Fruit fly (Drosophila melanogaster): Measurements from ENCODE around the gene CG6415.

DNA sequence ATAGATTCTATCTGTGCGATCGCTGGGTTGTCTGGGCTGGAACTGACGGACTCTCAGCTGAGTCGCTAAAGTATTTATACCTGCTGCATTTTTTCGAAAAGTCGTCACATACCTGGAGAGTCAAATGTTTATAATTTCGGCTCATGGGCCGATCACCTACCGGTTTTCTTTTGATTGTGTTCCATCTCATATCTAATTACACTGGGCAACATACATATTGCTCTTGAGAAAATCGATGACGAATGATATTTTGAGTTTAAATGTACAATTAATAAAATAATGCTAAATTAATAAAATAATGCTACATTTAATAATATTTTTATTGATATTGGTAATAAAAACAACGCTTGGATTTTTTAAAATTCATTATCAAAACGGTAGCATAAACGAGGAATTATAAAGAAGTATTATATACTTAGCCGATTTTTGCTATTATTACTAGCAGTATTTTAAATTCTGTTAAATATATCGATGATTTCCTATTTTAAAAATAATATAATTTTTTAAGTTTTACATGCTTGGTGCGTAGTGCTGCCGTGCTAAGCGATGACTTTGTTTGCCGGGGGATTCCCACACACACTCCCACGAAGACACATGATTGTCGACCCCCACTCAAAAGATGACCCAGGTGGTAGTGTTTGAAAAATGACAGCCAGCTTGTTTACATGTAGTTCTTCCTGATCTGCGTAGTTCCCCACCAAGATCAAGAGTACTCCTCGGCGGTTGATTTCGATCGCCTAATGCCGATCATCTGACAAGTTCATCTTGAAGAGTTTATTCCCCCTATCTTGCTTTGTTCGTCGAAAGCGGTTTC lies 14.0 kb upstream of the CG6415 start, which contains the start of gene CG7294:
- TF ChIP-seq CG9948 (tag; optimal IDR thresholded peaks at IDR 0.05): no peak
- no peak for TF ChIP-seq EcR (GFP tag; optimal IDR thresholded peaks at IDR 0.05)
- no peak for TF ChIP-seq rn (GFP tag; IDR thresholded peaks at IDR 0.05)
- no peak for TF ChIP-seq CG12605 (GFP tag; IDR thresholded peaks at IDR 0.05)
- TF ChIP-seq CG17806 (tag; optimal IDR thresholded peaks at IDR 0.05): no peak
- TF ChIP-seq Pif1A (GFP tag; optimal IDR thresholded peaks at IDR 0.05): no peak
- TF ChIP-seq Ets98B (GFP tag; IDR thresholded peaks at IDR 0.05): no peak
- no peak for TF ChIP-seq CG8159 (tag; optimal IDR thresholded peaks at IDR 0.05)
- TF ChIP-seq fd96Ca (GFP tag; IDR thresholded peaks at IDR 0.05): no peak

Data from whole organism, pupa.